Worm (Caenorhabditis elegans) whole organism, young adult: Measurements from ENCODE around the gene F41C3.2.

Source experiments
- B0336.3 ChIP-seq: fragments of 200-800 bp; sonication (Bioruptor generic); IDR thresholded peaks from 2 replicates; pipeline ENCODE4 v1.3.6; 2022; ENCODE audit warnings: missing genetic modification characterization, missing compliant biosample characterization
- F10E7.11 ChIP-seq: sonication (generic microtip); optimal IDR thresholded peaks from 2 replicates; lab custom pipeline; 2017; ENCODE audit warnings: mild to moderate bottlenecking, missing genetic modification characterization, moderate library complexity, missing compliant biosample characterization
- F33H1.4 ChIP-seq: fragments of 200-800 bp; sonication (Bioruptor generic); IDR thresholded peaks from 2 replicates; pipeline ENCODE4 v1.3.6; 2022; ENCODE audit warnings: missing genetic modification reagents, missing genetic modification characterization, missing compliant biosample characterization
- K11D2.4 ChIP-seq: fragments of 200-800 bp; sonication (Bioruptor generic); IDR thresholded peaks from 2 replicates; pipeline ENCODE4 v1.3.6; 2022; ENCODE audit warnings: missing genetic modification reagents, missing genetic modification characterization, missing compliant biosample characterization
- T26A5.8 ChIP-seq: sonication (generic microtip); optimal IDR thresholded peaks from 2 replicates; lab custom pipeline; 2016; ENCODE audit warnings: missing genetic modification characterization, missing compliant biosample characterization
- Y67H2A.10 ChIP-seq: fragments of 200-800 bp; sonication (Bioruptor generic); conservative IDR thresholded peaks from 2 replicates; pipeline ENCODE4 v1.3.6; 2022; ENCODE audit warnings: missing genetic modification reagents, missing genetic modification characterization, missing compliant biosample characterization
- Y79H2A.3 ChIP-seq: fragments of 200-800 bp; sonication (Bioruptor generic); conservative IDR thresholded peaks from 2 replicates; pipeline ENCODE4 v1.3.6; 2022; ENCODE audit warnings: missing genetic modification reagents, missing genetic modification characterization, missing compliant biosample characterization
- Y95B8A.8 ChIP-seq: fragments of 200-800 bp; sonication (Bioruptor generic); IDR thresholded peaks from 2 replicates; pipeline ENCODE4 v1.3.6; 2022; ENCODE audit warnings: missing genetic modification reagents, missing genetic modification characterization, missing compliant biosample characterization
- ZK185.1 ChIP-seq: sonication (generic microtip); optimal IDR thresholded peaks from 2 replicates; lab custom pipeline; 2016; ENCODE audit warnings: mild to moderate bottlenecking, missing genetic modification characterization, missing compliant biosample characterization; ENCODE audit not compliant: poor library complexity, severe bottlenecking
- ama-1 ChIP-seq, 3 experiments: fragments of 150-350 bp in 1 of 3; sonication (generic microtip) in 2 of 3; optimal IDR thresholded peaks; 2 replicates each; lab custom pipeline; 2014 to 2018; ENCODE audit warnings: missing biosample characterization in 2 of 3, missing genetic modification characterization in 2 of 3, missing genetic modification reagents in 2 of 3
- attf-3 ChIP-seq: fragments of 200-800 bp; sonication (Bioruptor generic); conservative IDR thresholded peaks from 2 replicates; pipeline ENCODE4 v1.3.6; 2022; ENCODE audit warnings: missing genetic modification reagents, missing genetic modification characterization, missing compliant biosample characterization
- bed-2 ChIP-seq: fragments of 200-800 bp; sonication (Bioruptor generic); IDR thresholded peaks from 2 replicates; pipeline ENCODE4 v1.3.6; 2022; ENCODE audit warnings: missing genetic modification reagents, missing genetic modification characterization, missing compliant biosample characterization
- ccch-3 ChIP-seq: fragments of 200-800 bp; sonication (Bioruptor generic); optimal IDR thresholded peaks from 2 replicates; lab custom pipeline; 2018; ENCODE audit warnings: mild to moderate bottlenecking, missing genetic modification characterization, missing compliant biosample characterization
- ceh-27 ChIP-seq: fragments of 200-800 bp; sonication (Bioruptor generic); optimal IDR thresholded peaks from 2 replicates; lab custom pipeline; 2018; ENCODE audit warnings: mild to moderate bottlenecking, missing genetic modification characterization, moderate library complexity, missing compliant biosample characterization
- efl-1 ChIP-seq: fragments of 150-350 bp; optimal IDR thresholded peaks from 2 replicates; lab custom pipeline; 2014; ENCODE audit warnings: missing biosample characterization, missing genetic modification reagents, missing genetic modification characterization
- egrh-3 ChIP-seq: fragments of 200-800 bp; sonication (Bioruptor generic); IDR thresholded peaks from 2 replicates; pipeline ENCODE4 v1.3.6; 2022; ENCODE audit warnings: missing genetic modification reagents, missing genetic modification characterization, missing compliant biosample characterization
- ekl-4 ChIP-seq: fragments of 200-800 bp; sonication (Bioruptor generic); IDR thresholded peaks from 2 replicates; pipeline ENCODE4 v1.3.6; 2022; ENCODE audit warnings: missing genetic modification reagents, missing genetic modification characterization, missing compliant biosample characterization
- let-607 ChIP-seq, 2 experiments: fragments of 200-800 bp in 1 of 2; sonication (Bioruptor generic) in 1 of 2; sonication (generic microtip) in 1 of 2; optimal IDR thresholded peaks; 2 replicates each; lab custom pipeline; 2016 to 2018; ENCODE audit warnings: mild to moderate bottlenecking in 2 of 2, missing compliant biosample characterization in 2 of 2, missing genetic modification characterization in 2 of 2, moderate library complexity in 2 of 2, missing genotype in 1 of 2
- lin-35 ChIP-seq, 3 experiments: fragments of 150-350 bp in 2 of 3; sonication (generic microtip) in 1 of 3; optimal IDR thresholded peaks; 2 replicates each; lab custom pipeline; 2014 to 2018; ENCODE audit warnings: missing biosample characterization in 3 of 3, missing genetic modification characterization in 3 of 3, missing genetic modification reagents in 3 of 3
- madf-3 ChIP-seq: fragments of 200-800 bp; sonication (Bioruptor generic); IDR thresholded peaks from 2 replicates; pipeline ENCODE4 v1.3.6; 2022; ENCODE audit warnings: missing genetic modification reagents, missing genetic modification characterization, missing compliant biosample characterization
- madf-8 ChIP-seq: fragments of 200-800 bp; sonication (Bioruptor generic); conservative IDR thresholded peaks from 2 replicates; pipeline ENCODE4 v1.3.6; 2022; ENCODE audit warnings: missing genetic modification reagents, missing genetic modification characterization, missing compliant biosample characterization
- mcd-1 ChIP-seq: fragments of 200-800 bp; sonication (Bioruptor generic); IDR thresholded peaks from 2 replicates; pipeline ENCODE4 v1.3.6; 2022; ENCODE audit warnings: missing genetic modification reagents, missing genetic modification characterization, missing compliant biosample characterization
- nhr-80 ChIP-seq: sonication (generic microtip); optimal IDR thresholded peaks from 2 replicates; lab custom pipeline; 2016; ENCODE audit warnings: missing genetic modification characterization, missing compliant biosample characterization
- pbrm-1 ChIP-seq: fragments of 200-800 bp; sonication (Bioruptor generic); IDR thresholded peaks from 2 replicates; pipeline ENCODE4 v1.3.6; 2022; ENCODE audit warnings: missing genetic modification reagents, missing genetic modification characterization, missing compliant biosample characterization
- sea-2 ChIP-seq: fragments of 200-800 bp; sonication (Bioruptor generic); IDR thresholded peaks from 2 replicates; pipeline ENCODE4 v1.3.6; 2022; ENCODE audit warnings: missing genetic modification characterization, missing compliant biosample characterization
- snpc-1.1 ChIP-seq: sonication (generic microtip); optimal IDR thresholded peaks from 2 replicates; lab custom pipeline; 2017; ENCODE audit warnings: missing genetic modification characterization, mild to moderate bottlenecking, missing compliant biosample characterization, antibody characterized with exemption, moderate library complexity, missing genotype, missing genetic modification reagents; ENCODE audit not compliant: insufficient read depth
- snpc-3.4 ChIP-seq: sonication (generic microtip); optimal IDR thresholded peaks from 2 replicates; lab custom pipeline; 2017; ENCODE audit warnings: missing genetic modification characterization, mild to moderate bottlenecking, missing compliant biosample characterization, antibody characterized with exemption, moderate library complexity, missing genotype, missing genetic modification reagents
- ztf-22 ChIP-seq: fragments of 200-800 bp; sonication (Bioruptor generic); optimal IDR thresholded peaks from 2 replicates; lab custom pipeline; 2018; ENCODE audit warnings: mild to moderate bottlenecking, missing genetic modification characterization, moderate library complexity, missing compliant biosample characterization
- ztf-6 ChIP-seq: fragments of 200-800 bp; sonication (Bioruptor generic); IDR thresholded peaks from 2 replicates; pipeline ENCODE4 v1.3.6; 2022; ENCODE audit warnings: missing genetic modification reagents, missing genetic modification characterization, missing compliant biosample characterization

F41C3.2 gene

ce11 chrII:4775802-4776201 lies 26.0 kb downstream of the F41C3.2 start (continued):
- TF ChIP-seq ekl-4 (no peak), T26A5.8 (tag; lab: Kevin White, UChicago) (no peak), sea-2 (GFP tag; lab: Robert Waterston, UW) (no peak), egrh-3 (no peak)
- TF ChIP-seq, all 124 proteins: peak for 0

ce11 chrII:4776933-4777332 lies 27.2 kb downstream of the F41C3.2 start, which contains the start of gene F26G1.11:
Gene F26G1.11 (plus strand): TSS chrII:4777137.
- TF ChIP-seq nhr-80 (tag; lab: Kevin White, UChicago) (peak; percentile 38), ama-1 (optimal IDR thresholded peaks at IDR 0.05; lab: Kevin White, UChicago) (no peak), ama-1 (GFP tag; optimal IDR thresholded peaks at IDR 0.05; lab: Kevin White, UChicago) (no peak), let-607 (tag; optimal IDR thresholded peaks at IDR 0.05; lab: Kevin White, UChicago) (no peak), ztf-6 (GFP tag; lab: Robert Waterston, UW) (no peak), lin-35 (GFP tag; optimal IDR thresholded peaks at IDR 0.05; lab: Kevin White, UChicago) (no peak), B0336.3 (GFP tag; lab: Robert Waterston, UW) (no peak), mcd-1 (GFP tag; lab: Robert Waterston, UW) (no peak), ccch-3 (GFP tag; lab: Kevin White, UChicago) (no peak), bed-2 (GFP tag; lab: Robert Waterston, UW) (no peak)

ce11 chrII:4779753-4780152 lies 30.0 kb downstream of the F41C3.2 start:
- TF ChIP-seq pbrm-1 (no peak), Y67H2A.10 (GFP tag; lab: Robert Waterston, UW) (no peak), efl-1 (GFP tag; lab: Kevin White, UChicago) (no peak), madf-8 (GFP tag; lab: Robert Waterston, UW) (no peak), ekl-4 (no peak)
- TF ChIP-seq, all 124 proteins: peak for 0

- TF ChIP-seq snpc-3.4 (tag; lab: Kevin White, UChicago) (no peak), K11D2.4 (GFP tag; lab: Robert Waterston, UW) (no peak), ztf-22 (GFP tag; lab: Kevin White, UChicago) (no peak)
Measured at ce11 chrII:4784436-4784835, 34.7 kb downstream of the F41C3.2 start, which contains the start of gene nep-12. Gene nep-12 (minus strand): TSS chrII:4784536.

ce11 chrII:4786181-4786580 lies 36.4 kb downstream of the F41C3.2 start, which contains the start of gene msp-3:
Gene msp-3 (minus strand): TSS chrII:4786281.
- TF ChIP-seq ZK185.1 (tag; lab: Kevin White, UChicago) (no peak), ceh-27 (no peak), Y95B8A.8 (no peak), F10E7.11 (tag; lab: Kevin White, UChicago) (no peak), snpc-1.1 (tag; lab: Kevin White, UChicago) (no peak), F33H1.4 (GFP tag; lab: Robert Waterston, UW) (no peak), lin-35 (GFP tag; optimal IDR thresholded peaks at IDR 0.05; lab: Kevin White, UChicago) (no peak), attf-3 (GFP tag; lab: Robert Waterston, UW) (no peak), bed-2 (GFP tag; lab: Robert Waterston, UW) (no peak), Y79H2A.3 (GFP tag; lab: Robert Waterston, UW) (no peak)

- TF ChIP-seq madf-3 (GFP tag; lab: Robert Waterston, UW): no peak
- no peak for TF ChIP-seq ccch-3 (GFP tag; lab: Kevin White, UChicago)
Measured at ce11 chrII:4789835-4790343, 40.1 kb downstream of the F41C3.2 start, which contains the start of gene F26G1.15. Gene F26G1.15 (plus strand): TSS chrII:4790293.
